Worm (Caenorhabditis elegans) whole organism, L4/young adult: ENCODE measurements around the gene let-767.

Experiments used
- W03F9.2 ChIP-seq: fragments of 150-350 bp; optimal IDR thresholded peaks from 2 replicates; lab custom pipeline; 2014; ENCODE audit warnings: missing biosample characterization, missing genetic modification characterization
- dao-5 ChIP-seq: sonication (generic microtip); optimal IDR thresholded peaks from 2 replicates; lab custom pipeline; 2016; ENCODE audit warnings: missing genotype, missing genetic modification characterization, moderate library complexity, missing compliant biosample characterization
- him-1 ChIP-seq: sonication (generic microtip); optimal IDR thresholded peaks from 2 replicates; lab custom pipeline; 2016; ENCODE audit warnings: missing genotype, missing genetic modification reagents, missing genetic modification characterization, missing compliant biosample characterization

Gene let-767

ce11 chrIII:6300297-6300696, 39.5 kb downstream of the let-767 start:
- TF ChIP-seq dao-5 (tag; lab: Kevin White, UChicago) (no peak), him-1 (tag; lab: Kevin White, UChicago) (no peak), W03F9.2 (tag; lab: Kevin White, UChicago) (no peak)

- no peak for TF ChIP-seq W03F9.2 (tag; lab: Kevin White, UChicago)
- TF ChIP-seq dao-5 (tag; lab: Kevin White, UChicago): no peak
- TF ChIP-seq him-1 (tag; lab: Kevin White, UChicago): no peak
Measured at ce11 chrIII:6298131-6298530, 41.6 kb downstream of the let-767 start, which contains the start of gene F47D12.3. TSS of gene F47D12.3 (plus strand) at chrIII:6298461.

- TF ChIP-seq him-1 (tag; lab: Kevin White, UChicago) (no peak), dao-5 (tag; lab: Kevin White, UChicago) (no peak), W03F9.2 (tag; lab: Kevin White, UChicago) (no peak)
Measured at ce11 chrIII:6297599-6297998, 42.2 kb downstream of the let-767 start.

DNA sequence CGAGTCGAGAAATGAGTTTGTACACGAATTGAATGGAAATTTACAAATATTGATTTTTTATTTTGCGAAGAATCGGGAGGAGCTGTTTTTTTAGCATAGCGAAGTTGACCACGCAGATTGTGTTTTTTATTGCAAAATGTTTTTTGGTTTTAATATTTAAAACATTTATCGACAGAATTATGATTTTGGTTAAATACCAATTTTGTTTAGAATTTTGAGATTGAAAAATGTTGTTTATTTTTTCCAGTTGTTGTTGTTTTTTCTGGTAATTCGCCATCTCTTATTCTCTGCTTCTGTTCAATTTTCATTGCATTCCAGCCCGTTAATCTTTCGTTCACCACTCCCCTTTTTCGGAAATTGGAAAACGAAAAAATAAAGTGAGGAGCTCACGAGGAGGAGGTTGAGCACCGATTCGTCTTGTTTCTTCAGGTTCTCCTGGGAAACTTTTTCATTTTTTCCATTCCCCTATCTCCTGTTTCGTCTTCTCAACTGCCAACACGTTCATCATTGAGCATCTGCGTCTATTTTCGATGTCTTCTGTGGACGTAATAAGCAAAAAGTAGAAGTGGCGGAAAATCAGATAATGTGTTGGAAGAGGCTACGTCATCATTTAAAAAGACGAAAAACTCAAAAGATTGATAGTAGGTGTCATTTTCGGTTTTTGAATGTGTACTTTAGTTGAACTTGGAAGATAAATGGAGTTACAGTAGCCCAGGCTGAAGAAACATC, 43.6 kb downstream of the let-767 start, which contains the start of gene F47D12.7:
TSS of gene F47D12.7 (minus strand) at position 51 of the 729 bp plus-strand sequence.
- TF ChIP-seq him-1 (tag; lab: Kevin White, UChicago) (no peak), dao-5 (tag; lab: Kevin White, UChicago) (no peak), W03F9.2 (tag; lab: Kevin White, UChicago) (no peak)

ce11 chrIII:6290469-6291182, 49.1 kb downstream of the let-767 start:
- no peak for TF ChIP-seq dao-5 (tag; lab: Kevin White, UChicago)
- TF ChIP-seq W03F9.2 (tag; lab: Kevin White, UChicago): no peak
- TF ChIP-seq him-1 (tag; lab: Kevin White, UChicago): no peak

DNA sequence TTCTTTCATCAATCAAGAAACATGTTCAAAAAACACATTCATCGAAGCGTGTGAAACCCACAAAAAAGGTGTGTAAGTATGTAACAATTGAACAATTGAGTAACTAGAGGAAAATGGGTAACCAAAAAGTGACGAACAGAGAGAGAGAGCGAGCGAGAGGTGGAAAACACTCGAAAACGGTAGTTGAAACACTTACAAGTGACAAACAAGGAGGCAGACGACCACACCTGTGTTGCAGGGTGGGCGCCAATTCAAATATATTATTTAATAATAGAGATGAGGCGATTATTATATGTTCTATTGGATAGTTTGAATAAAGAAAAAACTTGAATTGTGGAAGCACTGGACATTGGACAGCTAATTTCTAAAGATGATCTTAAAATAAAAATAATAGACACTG, 50.4 kb downstream of the let-767 start:
- TF ChIP-seq him-1 (tag; lab: Kevin White, UChicago) (no peak), dao-5 (tag; lab: Kevin White, UChicago) (no peak)
